Worm (Caenorhabditis elegans) whole organism, L4 larva: ENCODE measurements around the gene F19G12.8.

ENCODE experiments used
- D1046.2 ChIP-seq: fragments of 200-800 bp; sonication (Bioruptor generic); IDR thresholded peaks from 2 replicates; pipeline ENCODE4 v1.3.6; 2022; ENCODE audit warnings: missing genetic modification characterization, missing compliant biosample characterization
- F26F4.8 ChIP-seq: fragments of 200-800 bp; sonication (Bioruptor generic); conservative IDR thresholded peaks from 2 replicates; pipeline ENCODE4 v1.3.6; 2022; ENCODE audit warnings: missing genetic modification characterization, missing compliant biosample characterization
- F44E2.7 ChIP-seq: fragments of 200-800 bp; sonication (Bioruptor generic); IDR thresholded peaks from 2 replicates; pipeline ENCODE4 v2.1.2; 2022; ENCODE audit warnings: missing genetic modification characterization, missing compliant biosample characterization
- F49E8.2 ChIP-seq: sonication (generic microtip); optimal IDR thresholded peaks from 2 replicates; lab custom pipeline; 2016; ENCODE audit warnings: missing compliant biosample characterization, mild to moderate bottlenecking, missing genetic modification characterization, borderline replicate concordance
- T20F7.1 ChIP-seq: fragments of 200-800 bp; sonication (Bioruptor generic); optimal IDR thresholded peaks from 2 replicates; lab custom pipeline; 2018; ENCODE audit warnings: mild to moderate bottlenecking, missing genetic modification characterization, missing compliant biosample characterization
- T26A8.4 ChIP-seq: fragments of 200-800 bp; sonication (Bioruptor generic); IDR thresholded peaks from 2 replicates; pipeline ENCODE4 v1.3.6; 2022; ENCODE audit warnings: missing genetic modification characterization, missing compliant biosample characterization
- Y5F2A.4 ChIP-seq: fragments of 200-800 bp; sonication (Bioruptor generic); optimal IDR thresholded peaks from 2 replicates; lab custom pipeline; 2018; ENCODE audit warnings: mild to moderate bottlenecking, missing genetic modification characterization, missing compliant biosample characterization
- Y75B8A.6 ChIP-seq: fragments of 200-800 bp; sonication (Bioruptor generic); IDR thresholded peaks from 2 replicates; pipeline ENCODE4 v1.3.6; 2022; ENCODE audit warnings: missing genetic modification reagents, missing genetic modification characterization, missing compliant biosample characterization
- aha-1 ChIP-seq: fragments of 150-350 bp; peaks from one replicate; lab custom pipeline; 2014; ENCODE audit warnings: missing biosample characterization, missing genetic modification characterization
- arid-1 ChIP-seq: fragments of 200-800 bp; sonication (Bioruptor generic); conservative IDR thresholded peaks from 2 replicates; pipeline ENCODE4 v1.3.6; 2022; ENCODE audit warnings: missing genetic modification reagents, missing genetic modification characterization, missing compliant biosample characterization
- attf-4 ChIP-seq: sonication (generic microtip); optimal IDR thresholded peaks from 3 replicates; lab custom pipeline; 2017; ENCODE audit warnings: missing biosample characterization, missing genetic modification characterization
- ceh-28 ChIP-seq: fragments of 150-350 bp; optimal IDR thresholded peaks from 2 replicates; lab custom pipeline; 2014; ENCODE audit warnings: missing biosample characterization, missing genetic modification reagents, missing genetic modification characterization
- ceh-62 ChIP-seq: sonication (generic microtip); optimal IDR thresholded peaks from 2 replicates; lab custom pipeline; 2017; ENCODE audit warnings: missing biosample characterization, missing genetic modification characterization
- ceh-82 ChIP-seq: sonication (generic microtip); optimal IDR thresholded peaks from 2 replicates; lab custom pipeline; 2017; ENCODE audit warnings: missing biosample characterization, missing genetic modification characterization
- ces-1 ChIP-seq: fragments of 150-350 bp; sonication (generic microtip); optimal IDR thresholded peaks from 4 replicates; lab custom pipeline; 2014; ENCODE audit warnings: missing biosample characterization, missing genetic modification reagents, missing genetic modification characterization
- cey-2 ChIP-seq: sonication (generic microtip); optimal IDR thresholded peaks from 3 replicates; lab custom pipeline; 2017; ENCODE audit warnings: missing genetic modification characterization, mild to moderate bottlenecking, missing compliant biosample characterization, antibody characterized with exemption, borderline replicate concordance; ENCODE audit not compliant: insufficient read depth
- ctbp-1 ChIP-seq: fragments of 200-800 bp; sonication (Bioruptor generic); IDR thresholded peaks from 2 replicates; pipeline ENCODE4 v1.3.6; 2022; ENCODE audit warnings: missing genetic modification reagents, missing genetic modification characterization, missing compliant biosample characterization
- daf-19 ChIP-seq: fragments of 200-800 bp; sonication (Bioruptor generic); conservative IDR thresholded peaks from 2 replicates; pipeline ENCODE4 v1.3.6; 2022; ENCODE audit warnings: missing genetic modification characterization, missing compliant biosample characterization
- dmd-6 ChIP-seq: fragments of 200-800 bp; sonication (Bioruptor generic); IDR thresholded peaks from 2 replicates; pipeline ENCODE4 v1.3.6; 2022; ENCODE audit warnings: missing genetic modification reagents, missing genetic modification characterization, missing compliant biosample characterization
- dmd-9 ChIP-seq: fragments of 200-800 bp; sonication (Bioruptor generic); IDR thresholded peaks from 2 replicates; pipeline ENCODE4 v1.3.6; 2022; ENCODE audit warnings: missing genetic modification reagents, missing genetic modification characterization, missing compliant biosample characterization
- egl-27 ChIP-seq: sonication (generic microtip); optimal IDR thresholded peaks from 3 replicates; lab custom pipeline; 2017; ENCODE audit warnings: missing biosample characterization, missing genetic modification reagents, missing genetic modification characterization
- egl-43 ChIP-seq: fragments of 200-800 bp; sonication (Bioruptor generic); IDR thresholded peaks from 2 replicates; pipeline ENCODE4 v1.3.6; 2022; ENCODE audit warnings: missing genetic modification reagents, missing genetic modification characterization, missing compliant biosample characterization
- fos-1 ChIP-seq: fragments of 150-350 bp; optimal IDR thresholded peaks from 2 replicates; lab custom pipeline; 2014; ENCODE audit warnings: missing biosample characterization, missing genetic modification characterization
- hlh-11 ChIP-seq: fragments of 200-800 bp; sonication (Bioruptor generic); optimal IDR thresholded peaks from 2 replicates; lab custom pipeline; 2018; ENCODE audit warnings: mild to moderate bottlenecking, missing genetic modification characterization, missing compliant biosample characterization
- hlh-30 ChIP-seq: sonication (generic microtip); optimal IDR thresholded peaks from 2 replicates; lab custom pipeline; 2017; ENCODE audit warnings: antibody characterized with exemption, mild to moderate bottlenecking, missing genetic modification characterization, missing compliant biosample characterization; ENCODE audit not compliant: insufficient read depth
- hmg-1.1 ChIP-seq: fragments of 200-800 bp; sonication (Bioruptor generic); IDR thresholded peaks from 2 replicates; pipeline ENCODE4 v1.3.6; 2022; ENCODE audit warnings: missing genetic modification reagents, missing genetic modification characterization, missing compliant biosample characterization
- jun-1 ChIP-seq: fragments of 150-350 bp; optimal IDR thresholded peaks from 2 replicates; lab custom pipeline; 2014; ENCODE audit warnings: missing biosample characterization, missing genetic modification reagents, missing genetic modification characterization
- lin-15B ChIP-seq: fragments of 150-350 bp; sonication (generic microtip); optimal IDR thresholded peaks from 3 replicates; lab custom pipeline; 2014; ENCODE audit warnings: missing biosample characterization, missing genetic modification characterization
- lin-38 ChIP-seq: fragments of 200-800 bp; sonication (Bioruptor generic); IDR thresholded peaks from 2 replicates; pipeline ENCODE4 v1.3.6; 2022; ENCODE audit warnings: missing genetic modification reagents, missing genetic modification characterization, missing compliant biosample characterization
- lir-3 ChIP-seq: sonication (generic microtip); optimal IDR thresholded peaks from 2 replicates; lab custom pipeline; 2016; ENCODE audit warnings: mild to moderate bottlenecking, missing genetic modification characterization, missing compliant biosample characterization
- madf-5 ChIP-seq, 2 experiments: fragments of 200-800 bp; sonication (Bioruptor generic); IDR thresholded peaks; 2 replicates each; pipeline ENCODE4 v1.3.6; 2022; ENCODE audit warnings: missing compliant biosample characterization in 2 of 2, missing genetic modification characterization in 2 of 2
- mdt-29 ChIP-seq: fragments of 200-800 bp; sonication (Bioruptor generic); IDR thresholded peaks from 2 replicates; pipeline ENCODE4 v1.3.6; 2022; ENCODE audit warnings: missing genetic modification reagents, missing genetic modification characterization, missing compliant biosample characterization
- mep-1 ChIP-seq: fragments of 150-350 bp; sonication (generic microtip); optimal IDR thresholded peaks from 3 replicates; lab custom pipeline; 2014; ENCODE audit warnings: missing biosample characterization, missing genetic modification characterization
- mes-2 ChIP-seq: sonication (generic microtip); optimal IDR thresholded peaks from 2 replicates; lab custom pipeline; 2016; ENCODE audit warnings: missing genotype, mild to moderate bottlenecking, missing genetic modification characterization, missing compliant biosample characterization; ENCODE audit not compliant: poor library complexity, severe bottlenecking
- nhr-10 ChIP-seq: fragments of 150-350 bp; optimal IDR thresholded peaks from 2 replicates; lab custom pipeline; 2014; ENCODE audit warnings: missing biosample characterization, missing genetic modification characterization
- nhr-102 ChIP-seq: sonication (generic microtip); optimal IDR thresholded peaks from 2 replicates; lab custom pipeline; 2016; ENCODE audit warnings: mild to moderate bottlenecking, missing genetic modification characterization, moderate library complexity, missing compliant biosample characterization
- nhr-41 ChIP-seq: fragments of 200-800 bp; sonication (Bioruptor generic); IDR thresholded peaks from 2 replicates; pipeline ENCODE4 v1.3.6; 2022; ENCODE audit warnings: missing genetic modification reagents, missing genetic modification characterization, missing compliant biosample characterization
- nhr-42 ChIP-seq: fragments of 200-800 bp; sonication (Bioruptor generic); IDR thresholded peaks from 2 replicates; pipeline ENCODE4 v1.3.6; 2022; ENCODE audit warnings: missing genetic modification characterization, missing compliant biosample characterization
- nhr-76 ChIP-seq: fragments of 150-350 bp; optimal IDR thresholded peaks from 2 replicates; lab custom pipeline; 2014; ENCODE audit warnings: missing biosample characterization, missing genetic modification characterization
- pha-4 ChIP-seq, 2 experiments: fragments of 150-350 bp in 1 of 2; fragments of 200-800 bp in 1 of 2; sonication (Bioruptor generic) in 1 of 2; IDR thresholded peaks in 1 of 2; optimal IDR thresholded peaks in 1 of 2; 2 replicates each; pipeline versions ENCODE4 v1.3.6 to Lab custom; 2014 to 2022; ENCODE audit warnings: missing genetic modification characterization in 2 of 2, missing genetic modification reagents in 2 of 2, missing biosample characterization in 1 of 2, missing compliant biosample characterization in 1 of 2
- set-16 ChIP-seq: fragments of 200-800 bp; sonication (Bioruptor generic); IDR thresholded peaks from 2 replicates; pipeline ENCODE4 v1.3.6; 2022; ENCODE audit warnings: missing genetic modification reagents, missing genetic modification characterization, missing compliant biosample characterization
- skn-1 ChIP-seq: fragments of 150-350 bp; optimal IDR thresholded peaks from 2 replicates; lab custom pipeline; 2014; ENCODE audit warnings: missing biosample characterization, missing genetic modification characterization
- spr-1 ChIP-seq: sonication (generic microtip); optimal IDR thresholded peaks from 2 replicates; lab custom pipeline; 2016; ENCODE audit warnings: mild to moderate bottlenecking, missing genetic modification characterization, missing compliant biosample characterization
- tra-1 ChIP-seq: fragments of 200-800 bp; sonication (Bioruptor generic); IDR thresholded peaks from 2 replicates; pipeline ENCODE4 v1.3.6; 2022; ENCODE audit warnings: missing genetic modification reagents, missing genetic modification characterization, missing compliant biosample characterization
- unc-62 ChIP-seq, 3 experiments: fragments of 150-350 bp in 1 of 3; sonication (generic microtip); optimal IDR thresholded peaks in 2 of 3; peaks in 1 of 3; 1 replicate in 1 of 3; 2 replicates in 2 of 3; lab custom pipeline; 2014 to 2017; ENCODE audit warnings: missing biosample characterization in 3 of 3, missing genetic modification characterization in 3 of 3, missing genetic modification reagents in 3 of 3, missing genotype in 1 of 3
- zfp-3 ChIP-seq: fragments of 200-800 bp; sonication (Bioruptor generic); conservative IDR thresholded peaks from 2 replicates; pipeline ENCODE4 v1.3.6; 2022; ENCODE audit warnings: missing genetic modification reagents, missing genetic modification characterization, missing compliant biosample characterization
- zip-2 ChIP-seq: fragments of 150-350 bp; optimal IDR thresholded peaks from 2 replicates; lab custom pipeline; 2014; ENCODE audit warnings: missing biosample characterization, missing genetic modification characterization

F19G12.8 gene

DNA sequence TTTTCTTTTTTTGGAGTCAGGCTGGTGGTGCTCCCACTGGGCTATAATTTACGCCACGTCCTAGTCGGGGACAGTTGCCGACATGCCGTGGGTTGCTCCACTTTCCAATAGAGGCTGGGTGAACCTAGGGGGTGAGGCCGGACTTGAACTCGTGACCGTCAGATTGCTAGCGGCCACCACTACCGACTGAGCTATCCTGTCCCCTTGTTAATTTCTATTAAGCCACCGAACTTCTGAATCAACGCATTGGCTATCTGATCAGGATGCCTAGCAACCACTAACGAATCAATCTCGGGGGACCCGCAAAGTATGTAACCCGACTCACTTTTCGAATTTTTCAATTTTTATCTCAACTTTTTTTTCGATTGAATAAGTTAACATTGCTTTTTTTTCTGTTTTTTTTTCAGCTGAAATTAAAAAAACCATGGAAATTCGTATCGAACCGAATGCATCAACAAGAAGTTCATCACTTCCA, 30.2 kb upstream of the F19G12.8 start, which contains the start of gene F56C3.1 (continued):
- TF ChIP-seq Y75B8A.6 (GFP tag; lab: Robert Waterston, UW) (no peak), tra-1 (no peak), nhr-76 (tag; lab: Kevin White, UChicago) (no peak), jun-1 (no peak), nhr-42 (GFP tag; lab: Robert Waterston, UW) (peak; percentile 55; the same call in 1 of the 2 replicates), ces-1 (GFP tag; lab: Kevin White, UChicago) (no peak), nhr-102 (peak; percentile 34), Y5F2A.4 (GFP tag; lab: Kevin White, UChicago) (no peak), skn-1 (tag; lab: Kevin White, UChicago) (no peak), dmd-9 (GFP tag; lab: Robert Waterston, UW) (no peak), egl-43 (GFP tag; lab: Robert Waterston, UW) (0 out of 2 replicates have a peak, but pooled peaks have one; percentile 33), ctbp-1 (GFP tag; lab: Robert Waterston, UW) (no peak), hlh-11 (tag; lab: Kevin White, UChicago) (peak; percentile 3), set-16 (GFP tag; lab: Robert Waterston, UW) (peak; percentile 39; the same call in 1 of the 2 replicates), hmg-1.1 (GFP tag; lab: Robert Waterston, UW) (peak; percentile 73), pha-4 (GFP tag; IDR thresholded peaks at IDR 0.05; lab: Robert Waterston, UW) (no peak), pha-4 (tag; optimal IDR thresholded peaks at IDR 0.05; lab: Kevin White, UChicago) (no peak), zip-2 (no peak), madf-5 (GFP tag; IDR thresholded peaks at IDR 0.05; lab: Robert Waterston, UW) (no peak), unc-62 (GFP tag; optimal IDR thresholded peaks at IDR 0.05 in 1 of 2; lab: Kevin White, UChicago) (no peak), unc-62 (tag; optimal IDR thresholded peaks at IDR 0.05; lab: Kevin White, UChicago) (no peak), ceh-62 (tag; lab: Kevin White, UChicago) (no peak), lin-38 (GFP tag; lab: Robert Waterston, UW) (peak; percentile 31; the same call in 1 of the 2 replicates)

ce11 chrX:1389382-1389983, 27.6 kb upstream of the F19G12.8 start:
- no peak for TF ChIP-seq dmd-9 (GFP tag; lab: Robert Waterston, UW)
- TF ChIP-seq hmg-1.1 (GFP tag; lab: Robert Waterston, UW): peak; percentile 99
- no peak for TF ChIP-seq F26F4.8
- TF ChIP-seq ces-1 (GFP tag; lab: Kevin White, UChicago): peak; percentile 88
- peak; percentile 66 for TF ChIP-seq ceh-28 (tag; lab: Kevin White, UChicago)
- peak; percentile 67 for TF ChIP-seq lir-3 (tag; lab: Kevin White, UChicago)
- TF ChIP-seq zfp-3 (GFP tag; lab: Robert Waterston, UW): peak; percentile 74
- peak; percentile 88 for TF ChIP-seq T20F7.1 (GFP tag; lab: Kevin White, UChicago)
- TF ChIP-seq spr-1 (tag; lab: Kevin White, UChicago): peak; percentile 96
- TF ChIP-seq egl-27 (tag; lab: Kevin White, UChicago): no peak
- no peak for TF ChIP-seq attf-4 (tag; lab: Kevin White, UChicago)
- TF ChIP-seq hlh-30 (tag; lab: Kevin White, UChicago): peak; percentile 95
- no peak for TF ChIP-seq D1046.2 (GFP tag; lab: Robert Waterston, UW)
- TF ChIP-seq daf-19 (GFP tag; lab: Robert Waterston, UW): peak; percentile 82; the same call in 1 of the 2 replicates
- peak; percentile 44 for TF ChIP-seq aha-1 (tag; lab: Kevin White, UChicago)
- peak; percentile 65 for TF ChIP-seq cey-2 (tag; lab: Kevin White, UChicago)
- no peak for TF ChIP-seq nhr-41 (GFP tag; lab: Robert Waterston, UW)
- TF ChIP-seq F44E2.7: no peak
- TF ChIP-seq lin-15B: no peak
- peak; percentile 66 for TF ChIP-seq fos-1 (tag; lab: Kevin White, UChicago)
- no peak for TF ChIP-seq ceh-82 (tag; lab: Kevin White, UChicago)
- peak; percentile 99 for TF ChIP-seq mep-1 (tag; lab: Kevin White, UChicago)
- peak; percentile 94 for TF ChIP-seq zip-2
- peak; percentile 98 for TF ChIP-seq T26A8.4 (GFP tag; lab: Robert Waterston, UW)
- no peak for TF ChIP-seq F49E8.2 (tag; lab: Kevin White, UChicago)
- peak; percentile 88 for TF ChIP-seq dmd-6 (GFP tag; lab: Robert Waterston, UW)
- TF ChIP-seq mdt-29 (GFP tag; lab: Robert Waterston, UW): no peak; the same call in 1 of the 2 replicates
- TF ChIP-seq nhr-10 (tag; lab: Kevin White, UChicago): peak; percentile 92
- TF ChIP-seq mes-2 (tag; lab: Kevin White, UChicago): peak; percentile 87
- no peak for TF ChIP-seq ceh-62 (tag; lab: Kevin White, UChicago)
- TF ChIP-seq arid-1 (GFP tag; lab: Robert Waterston, UW): no peak; the same call in 1 of the 2 replicates
